Fruit fly (Drosophila melanogaster) whole organism, embryonic: Measurements from ENCODE around the gene Mics1.
A peak's percentile ranks its signal among the peaks of the same experiment; 100 is the strongest.

ENCODE experiments used
- BtbVII ChIP-seq: fragments of 200-800 bp; sonication (Bioruptor generic); optimal IDR thresholded peaks from 3 replicates; lab custom pipeline; 2017; ENCODE audit warnings: missing biosample characterization, mild to moderate bottlenecking, missing genetic modification characterization
- CG13287 ChIP-seq: fragments of 200-800 bp; sonication (Bioruptor generic); IDR thresholded peaks from 2 replicates; pipeline ENCODE4 v1.3.6; 2022; ENCODE audit warnings: missing biosample characterization, missing genetic modification characterization; ENCODE audit not compliant: partially characterized antibody
- CG13424 ChIP-seq: fragments of 200-800 bp; sonication (Bioruptor generic); optimal IDR thresholded peaks from 2 replicates; lab custom pipeline; 2019; ENCODE audit warnings: missing biosample characterization, mild to moderate bottlenecking, missing genetic modification characterization, moderate library complexity
- CG13624 ChIP-seq: fragments of 200-800 bp; sonication (Bioruptor generic); optimal IDR thresholded peaks from 2 replicates; lab custom pipeline; 2016; ENCODE audit warnings: missing biosample characterization, missing genetic modification characterization
- CG15073 ChIP-seq: fragments of 200-800 bp; sonication (Bioruptor generic); optimal IDR thresholded peaks from 2 replicates; lab custom pipeline; 2016; ENCODE audit warnings: missing biosample characterization, missing genetic modification characterization
- CG16779 ChIP-seq: fragments of 200-800 bp; sonication (Bioruptor generic); IDR thresholded peaks from 2 replicates; pipeline ENCODE4 v1.3.6; 2022; ENCODE audit warnings: missing biosample characterization, missing genetic modification characterization
- CG17612 ChIP-seq: fragments of 200-800 bp; sonication (Bioruptor generic); IDR thresholded peaks from 2 replicates; pipeline ENCODE4 v1.3.6; 2022; ENCODE audit warnings: missing biosample characterization, missing genetic modification characterization
- CG18619 ChIP-seq: fragments of 200-800 bp; sonication (Bioruptor generic); optimal IDR thresholded peaks from 3 replicates; lab custom pipeline; 2017; ENCODE audit warnings: missing biosample characterization, mild to moderate bottlenecking, missing genetic modification characterization
- CG2199 ChIP-seq: fragments of 200-800 bp; sonication (Bioruptor generic); IDR thresholded peaks from 3 replicates; pipeline ENCODE4 v1.3.6; 2022; ENCODE audit warnings: missing biosample characterization, missing genetic modification characterization
- CG34224 ChIP-seq: fragments of 200-800 bp; sonication (Bioruptor generic); IDR thresholded peaks from 3 replicates; pipeline ENCODE4 v1.3.6; 2022; ENCODE audit warnings: missing biosample characterization, missing genetic modification characterization; ENCODE audit not compliant: partially characterized antibody
- CG3995 ChIP-seq: fragments of 200-800 bp; sonication (Bioruptor generic); optimal IDR thresholded peaks from 3 replicates; lab custom pipeline; 2016; ENCODE audit warnings: missing biosample characterization, missing genetic modification characterization
- CG42726 ChIP-seq: fragments of 200-800 bp; sonication (Bioruptor generic); IDR thresholded peaks from 2 replicates; pipeline ENCODE4 v1.3.6; 2022; ENCODE audit warnings: missing biosample characterization, missing genetic modification characterization; ENCODE audit not compliant: partially characterized antibody
- CG5245 ChIP-seq: fragments of 200-800 bp; sonication (Bioruptor generic); optimal IDR thresholded peaks from 3 replicates; lab custom pipeline; 2016; ENCODE audit warnings: missing biosample characterization, missing genetic modification characterization
- CG5953 ChIP-seq: fragments of 200-800 bp; sonication (Bioruptor generic); IDR thresholded peaks from 2 replicates; pipeline ENCODE4 v1.3.6; 2022; ENCODE audit warnings: missing biosample characterization, missing genetic modification characterization
- Deaf1 ChIP-seq: fragments of 200-800 bp; optimal IDR thresholded peaks from 3 replicates; lab custom pipeline; 2019; ENCODE audit warnings: missing biosample characterization, mild to moderate bottlenecking, missing genetic modification characterization, moderate library complexity
- Gug ChIP-seq: fragments of 200-800 bp; sonication (Bioruptor generic); IDR thresholded peaks from 4 replicates; pipeline ENCODE4 v1.3.6; 2022; ENCODE audit warnings: missing biosample characterization, missing genetic modification characterization
- Hmr ChIP-seq: fragments of 200-800 bp; sonication (Bioruptor generic); optimal IDR thresholded peaks from 3 replicates; lab custom pipeline; 2017; ENCODE audit warnings: mild to moderate bottlenecking, missing biosample characterization, missing genetic modification reagents, missing genetic modification characterization
- Hsf ChIP-seq: fragments of 200-800 bp; sonication (Bioruptor generic); optimal IDR thresholded peaks from 3 replicates; lab custom pipeline; 2016; ENCODE audit warnings: missing biosample characterization, missing genetic modification characterization
- Med ChIP-seq: fragments of 200-800 bp; sonication (Bioruptor generic); peaks from one replicate; lab custom pipeline; 2016; ENCODE audit warnings: missing biosample characterization, missing genetic modification characterization, mild to moderate bottlenecking, inconsistent platforms, moderate library complexity
- NC2α ChIP-seq: fragments of 200-800 bp; sonication (Bioruptor generic); optimal IDR thresholded peaks from 2 replicates; lab custom pipeline; 2016; ENCODE audit warnings: missing biosample characterization, missing genetic modification characterization
- Nf-YC ChIP-seq: fragments of 200-800 bp; optimal IDR thresholded peaks from 3 replicates; lab custom pipeline; 2019; ENCODE audit warnings: missing biosample characterization, mild to moderate bottlenecking, missing genetic modification characterization, moderate library complexity
- Oli ChIP-seq: fragments of 200-800 bp; sonication (Bioruptor generic); optimal IDR thresholded peaks from 2 replicates; lab custom pipeline; 2018; ENCODE audit warnings: missing biosample characterization, mild to moderate bottlenecking, missing genetic modification characterization, moderate library complexity
- Sin3A ChIP-seq: fragments of >200 bp; optimal IDR thresholded peaks from 2 replicates; lab custom pipeline; 2018
- Trl ChIP-seq, 3 experiments: fragments of >200 bp in 2 of 3; fragments of 200-800 bp in 1 of 3; sonication (Bioruptor generic) in 1 of 3; optimal IDR thresholded peaks; 2 replicates in 1 of 3; 3 replicates in 2 of 3; lab custom pipeline; 2016 to 2017; ENCODE audit warnings: missing biosample characterization in 1 of 3, missing genetic modification characterization in 1 of 3
- YL-1 ChIP-seq: fragments of 200-800 bp; sonication (Bioruptor generic); optimal IDR thresholded peaks from 3 replicates; lab custom pipeline; 2017; ENCODE audit warnings: missing biosample characterization, mild to moderate bottlenecking, missing genetic modification characterization
- chn ChIP-seq: fragments of 200-800 bp; sonication (Bioruptor generic); optimal IDR thresholded peaks from 2 replicates; lab custom pipeline; 2016; ENCODE audit warnings: missing biosample characterization, missing genetic modification characterization
- ci ChIP-seq: fragments of 200-800 bp; sonication (Bioruptor generic); IDR thresholded peaks from 3 replicates; pipeline ENCODE4 v1.3.6; 2022; ENCODE audit warnings: missing biosample characterization, missing genetic modification characterization
- crp ChIP-seq, 2 experiments: fragments of 200-800 bp; sonication (Bioruptor generic); optimal IDR thresholded peaks; 2 replicates in 1 of 2; 3 replicates in 1 of 2; lab custom pipeline; 2017; ENCODE audit warnings: missing biosample characterization in 2 of 2, missing genetic modification characterization in 2 of 2, mild to moderate bottlenecking in 1 of 2, moderate library complexity in 1 of 2
- da ChIP-seq: fragments of 200-800 bp; sonication (Bioruptor generic); optimal IDR thresholded peaks from 2 replicates; lab custom pipeline; 2016; ENCODE audit warnings: missing biosample characterization, missing genetic modification characterization
- dysf ChIP-seq: fragments of 200-800 bp; sonication (Bioruptor generic); IDR thresholded peaks from 3 replicates; pipeline ENCODE4 v1.3.6; 2022; ENCODE audit warnings: missing biosample characterization, missing genetic modification characterization
- exex ChIP-seq: fragments of 200-800 bp; sonication (Bioruptor generic); optimal IDR thresholded peaks from 4 replicates; lab custom pipeline; 2018; ENCODE audit warnings: missing biosample characterization, mild to moderate bottlenecking, missing genetic modification characterization, moderate library complexity
- grn ChIP-seq: fragments of 200-800 bp; sonication (Bioruptor generic); optimal IDR thresholded peaks from 3 replicates; lab custom pipeline; 2017; ENCODE audit warnings: missing biosample characterization, missing genetic modification characterization
- her ChIP-seq: fragments of 200-800 bp; sonication (Bioruptor generic); optimal IDR thresholded peaks from 2 replicates; lab custom pipeline; 2016; ENCODE audit warnings: missing biosample characterization, missing genetic modification characterization
- lbe ChIP-seq: fragments of 200-800 bp; sonication (Bioruptor generic); optimal IDR thresholded peaks from 2 replicates; lab custom pipeline; 2016; ENCODE audit warnings: missing biosample characterization, mild to moderate bottlenecking, missing genetic modification characterization
- mirr ChIP-seq: fragments of 200-800 bp; sonication (Bioruptor generic); optimal IDR thresholded peaks from 3 replicates; lab custom pipeline; 2018; ENCODE audit warnings: missing biosample characterization, mild to moderate bottlenecking, missing genetic modification characterization
- otp ChIP-seq: fragments of 200-800 bp; sonication (Bioruptor generic); IDR thresholded peaks from 3 replicates; pipeline ENCODE4, ENCODE4 v1.3.6; 2022; ENCODE audit warnings: missing biosample characterization, missing genetic modification characterization
- p53 ChIP-seq: fragments of 200-800 bp; sonication (Bioruptor generic); optimal IDR thresholded peaks from 2 replicates; lab custom pipeline; 2016; ENCODE audit warnings: missing biosample characterization, missing genetic modification characterization
- salm ChIP-seq: fragments of 200-800 bp; sonication (Bioruptor generic); optimal IDR thresholded peaks from 2 replicates; lab custom pipeline; 2018; ENCODE audit warnings: missing biosample characterization, mild to moderate bottlenecking, missing genetic modification characterization
- schlank ChIP-seq: fragments of 200-800 bp; sonication (Bioruptor generic); optimal IDR thresholded peaks from 2 replicates; lab custom pipeline; 2018; ENCODE audit warnings: missing biosample characterization, mild to moderate bottlenecking, missing genetic modification characterization
- sd ChIP-seq: fragments of 200-800 bp; sonication (Bioruptor generic); optimal IDR thresholded peaks from 3 replicates; lab custom pipeline; 2018; ENCODE audit warnings: missing biosample characterization, mild to moderate bottlenecking, missing genetic modification characterization, moderate library complexity
- shn ChIP-seq: fragments of 200-800 bp; sonication (Bioruptor generic); optimal IDR thresholded peaks from 3 replicates; lab custom pipeline; 2016; ENCODE audit warnings: missing biosample characterization, missing genetic modification characterization
- sna ChIP-seq: fragments of 200-800 bp; sonication (Bioruptor generic); IDR thresholded peaks from 2 replicates; pipeline ENCODE4 v1.3.6; 2022; ENCODE audit warnings: missing biosample characterization, missing genetic modification characterization; ENCODE audit not compliant: partially characterized antibody
- sug ChIP-seq: fragments of 200-800 bp; optimal IDR thresholded peaks from 2 replicates; lab custom pipeline; 2019; ENCODE audit warnings: missing biosample characterization, mild to moderate bottlenecking, missing genetic modification characterization, moderate library complexity
- tap ChIP-seq: fragments of 200-800 bp; optimal IDR thresholded peaks from 3 replicates; lab custom pipeline; 2019; ENCODE audit warnings: missing biosample characterization, mild to moderate bottlenecking, missing genetic modification characterization, moderate library complexity
- tll ChIP-seq, 2 experiments: fragments of 200-800 bp in 1 of 2; fragments of >200 bp in 1 of 2; sonication (Bioruptor generic) in 1 of 2; optimal IDR thresholded peaks; 2 replicates each; lab custom pipeline; 2017 to 2019; ENCODE audit warnings: missing biosample characterization in 2 of 2, missing genetic modification characterization in 2 of 2, mild to moderate bottlenecking in 1 of 2, moderate library complexity in 1 of 2
- tx ChIP-seq: fragments of 200-800 bp; sonication (Bioruptor generic); optimal IDR thresholded peaks from 2 replicates; lab custom pipeline; 2016; ENCODE audit warnings: missing biosample characterization, missing genetic modification characterization

Mics1 gene

DNA sequence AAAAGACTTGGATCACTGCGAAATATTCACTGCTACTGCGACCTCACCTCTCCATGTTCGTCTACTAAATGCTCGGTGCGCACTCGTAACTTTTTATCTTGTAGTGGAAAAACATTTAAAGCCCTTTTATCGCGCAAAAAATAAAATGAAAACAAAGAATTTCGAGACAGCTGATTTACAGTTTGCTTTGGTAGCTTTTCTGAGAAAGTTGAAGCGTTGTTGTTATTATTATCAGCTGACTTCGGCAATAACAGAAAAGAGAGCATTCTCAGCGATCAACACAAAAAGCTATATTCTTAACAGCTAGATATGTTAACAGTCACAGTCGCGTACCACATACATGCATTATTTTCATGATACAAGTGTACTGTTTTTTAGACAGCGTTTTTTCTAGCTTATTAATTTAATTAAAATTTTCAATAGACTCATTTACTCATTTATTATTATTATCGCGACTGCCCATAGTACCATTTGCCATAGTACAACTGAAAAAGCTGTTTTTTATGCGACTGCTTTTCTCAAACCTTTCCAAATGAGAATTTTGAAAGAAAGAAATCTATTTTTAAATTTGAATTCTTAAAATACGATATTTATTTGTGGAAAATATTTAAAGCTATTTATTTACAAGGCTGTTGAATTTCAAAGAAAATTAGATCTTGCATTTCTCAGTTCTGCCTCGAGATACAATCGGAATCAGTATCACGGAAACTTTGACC, 39.1 kb upstream of the Mics1 start, which contains the start of the genes alpha-Est3 and alpha-Est2:
TSS of gene alpha-Est3 (minus strand) at position 487 of the 716 bp plus-strand sequence.
TSS of gene alpha-Est2 (plus strand) at position 666 of the 716 bp plus-strand sequence.
- TF ChIP-seq lbe (GFP tag; lab: Kevin White, UChicago): peak; percentile 22
- peak; percentile 36 for TF ChIP-seq sd (tag; lab: Kevin White, UChicago)
- TF ChIP-seq crp (GFP tag; optimal IDR thresholded peaks at IDR 0.05; lab: Kevin White, UChicago): peak in 1 of 2 experiments; percentile 75
- TF ChIP-seq Trl (optimal IDR thresholded peaks at IDR 0.05; lab: Kevin White, UChicago): peak in 1 of 2 experiments; percentile 38
- TF ChIP-seq Trl (GFP tag; optimal IDR thresholded peaks at IDR 0.05; lab: Kevin White, UChicago): no peak
- peak; percentile 36 for TF ChIP-seq Deaf1
- no peak for TF ChIP-seq tap (tag; lab: Kevin White, UChicago)
- no peak for TF ChIP-seq CG13624 (GFP tag; lab: Kevin White, UChicago)
- TF ChIP-seq CG34224 (GFP tag; lab: Robert Waterston, UW): peak; percentile 15; the same call in 1 of the 3 replicates
- no peak for TF ChIP-seq sna (GFP tag; lab: Robert Waterston, UW)
- TF ChIP-seq CG13287 (GFP tag; lab: Robert Waterston, UW): peak; percentile 24; the same call in 1 of the 2 replicates
- peak; percentile 90 for TF ChIP-seq CG15073 (GFP tag; lab: Kevin White, UChicago)
- TF ChIP-seq CG42726 (GFP tag; lab: Robert Waterston, UW): no peak
- TF ChIP-seq CG3995 (GFP tag; lab: Kevin White, UChicago): peak; percentile 50
- peak; percentile 21 for TF ChIP-seq Med (GFP tag; lab: Kevin White, UChicago)
- TF ChIP-seq tx (GFP tag; lab: Kevin White, UChicago): no peak

DNA sequence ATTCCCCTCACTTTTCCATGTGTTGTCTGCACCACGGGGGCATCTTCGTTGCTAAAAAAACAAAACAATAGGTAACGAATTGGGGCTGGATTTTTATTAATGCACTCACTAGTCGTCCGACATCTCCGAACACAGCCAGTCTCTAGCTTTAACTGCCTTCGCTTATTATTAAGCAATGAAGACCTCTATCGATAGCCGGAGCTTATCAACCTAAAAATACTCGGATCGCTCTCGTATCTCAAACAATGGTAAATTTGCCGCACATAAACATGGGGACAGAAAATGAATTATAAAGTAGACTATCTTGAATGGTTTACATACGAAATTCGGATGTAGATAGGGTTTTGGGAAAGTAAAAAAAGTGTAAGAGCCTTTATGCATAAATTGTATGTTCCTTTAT, 36.3 kb upstream of the Mics1 start, which contains the start of gene alpha-Est4:
TSS of gene alpha-Est4 (minus strand) at position 181 of the 400 bp plus-strand sequence.
- TF ChIP-seq CG5953 (GFP tag; lab: Robert Waterston, UW) (no peak), sug (tag; lab: Kevin White, UChicago) (peak; percentile 36), grn (peak; percentile 39), mirr (GFP tag; lab: Kevin White, UChicago) (peak; percentile 60), CG16779 (GFP tag; lab: Robert Waterston, UW) (no peak), exex (peak; percentile 81)

DNA sequence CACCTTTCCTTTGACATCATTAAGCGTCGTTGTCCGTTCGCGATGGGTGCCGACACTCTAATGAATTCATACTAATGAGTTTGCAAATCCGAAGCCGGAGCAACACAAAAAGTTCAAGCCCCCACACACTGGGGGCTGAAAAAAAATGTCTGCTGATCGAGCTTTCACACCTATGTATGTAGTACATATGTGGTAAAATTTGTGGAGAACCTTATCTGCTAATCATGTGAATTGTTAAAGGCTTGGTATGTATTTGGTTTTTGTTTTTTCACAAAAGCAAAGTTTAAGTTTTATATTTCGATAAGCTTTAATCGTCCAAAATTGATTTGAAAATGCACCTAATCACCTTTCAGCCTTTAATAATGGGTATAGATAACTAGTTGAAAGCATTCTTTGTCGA, 34.1 kb upstream of the Mics1 start, which contains the start of gene alpha-Est5:
TSS of gene alpha-Est5 (minus strand) at position 110 of the 400 bp plus-strand sequence.
- TF ChIP-seq Oli (tag; lab: Kevin White, UChicago) (no peak), CG2199 (GFP tag; lab: Robert Waterston, UW) (no peak), grn (peak; percentile 40), her (no peak), ci (GFP tag; lab: Robert Waterston, UW) (no peak), Sin3A (no peak), otp (no peak), CG5953 (GFP tag; lab: Robert Waterston, UW) (no peak), CG18619 (GFP tag; lab: Kevin White, UChicago) (no peak), tll (GFP tag; optimal IDR thresholded peaks at IDR 0.05; lab: Kevin White, UChicago) (no peak), p53 (no peak), YL-1 (no peak), chn (no peak), CG17612 (no peak), Hmr (GFP tag; lab: Kevin White, UChicago) (peak; percentile 1), CG5245 (GFP tag; lab: Kevin White, UChicago) (no peak), salm (tag; lab: Kevin White, UChicago) (no peak), BtbVII (GFP tag; lab: Kevin White, UChicago) (no peak), Nf-YC (tag; lab: Kevin White, UChicago) (no peak), Hsf (GFP tag; lab: Kevin White, UChicago) (no peak), da (GFP tag; lab: Kevin White, UChicago) (no peak), Med (GFP tag; lab: Kevin White, UChicago) (no peak), NC2α (GFP tag; lab: Kevin White, UChicago) (no peak), CG13424 (tag; lab: Kevin White, UChicago) (no peak), Gug (GFP tag; lab: Robert Waterston, UW) (no peak), schlank (no peak), shn (GFP tag; lab: Kevin White, UChicago) (no peak), dysf (GFP tag; lab: Robert Waterston, UW) (no peak)
